Worm (Caenorhabditis elegans) whole organism, L3 larva: ENCODE results near the gene famp-1.

Source experiments
- R02D3.7 ChIP-seq: fragments of 150-350 bp; optimal IDR thresholded peaks from 2 replicates; lab custom pipeline; 2014; ENCODE audit warnings: missing biosample characterization, missing genetic modification characterization
- ZK546.5 ChIP-seq: sonication (generic microtip); optimal IDR thresholded peaks from 2 replicates; lab custom pipeline; 2017; ENCODE audit warnings: missing biosample characterization, missing genetic modification characterization
- ama-1 ChIP-seq: fragments of 150-350 bp; optimal IDR thresholded peaks from 2 replicates; lab custom pipeline; 2018
- ceh-28 ChIP-seq: fragments of 150-350 bp; optimal IDR thresholded peaks from 2 replicates; lab custom pipeline; 2014; ENCODE audit warnings: missing biosample characterization, missing genetic modification reagents, missing genetic modification characterization
- ceh-82 ChIP-seq: fragments of 150-350 bp; optimal IDR thresholded peaks from 2 replicates; lab custom pipeline; 2014; ENCODE audit warnings: missing biosample characterization, missing genetic modification characterization
- daf-12 ChIP-seq: fragments of 150-350 bp; optimal IDR thresholded peaks from 2 replicates; lab custom pipeline; 2014; ENCODE audit warnings: missing biosample characterization, missing genetic modification reagents, missing genetic modification characterization
- egl-27 ChIP-seq: sonication (generic microtip); optimal IDR thresholded peaks from 4 replicates; lab custom pipeline; 2017; ENCODE audit warnings: missing biosample characterization, missing genetic modification reagents, missing genetic modification characterization
- egl-5 ChIP-seq: fragments of 150-350 bp; optimal IDR thresholded peaks from 2 replicates; lab custom pipeline; 2017; ENCODE audit warnings: missing biosample characterization, missing genetic modification reagents, missing genetic modification characterization, inconsistent platforms
- elt-1 ChIP-seq: fragments of 150-350 bp; optimal IDR thresholded peaks from 2 replicates; lab custom pipeline; 2014; ENCODE audit warnings: missing biosample characterization, missing genetic modification characterization
- elt-2 ChIP-seq: sonication (generic microtip); optimal IDR thresholded peaks from 2 replicates; lab custom pipeline; 2016; ENCODE audit warnings: missing genetic modification reagents, mild to moderate bottlenecking, missing genetic modification characterization, missing compliant biosample characterization
- eor-1 ChIP-seq, 2 experiments: fragments of 150-350 bp; optimal IDR thresholded peaks; 2 replicates each; lab custom pipeline; 2014 to 2018; ENCODE audit warnings: missing biosample characterization in 2 of 2, missing genetic modification characterization in 2 of 2
- fkh-10 ChIP-seq: sonication (generic microtip); optimal IDR thresholded peaks from 2 replicates; lab custom pipeline; 2017; ENCODE audit warnings: missing biosample characterization, missing genetic modification reagents, missing genetic modification characterization
- fkh-2 ChIP-seq: fragments of 150-350 bp; optimal IDR thresholded peaks from 2 replicates; lab custom pipeline; 2014; ENCODE audit warnings: missing biosample characterization, missing genetic modification reagents, missing genetic modification characterization
- fos-1 ChIP-seq: fragments of 150-350 bp; optimal IDR thresholded peaks from 2 replicates; lab custom pipeline; 2014; ENCODE audit warnings: missing biosample characterization, missing genetic modification characterization
- hmg-11 ChIP-seq: sonication (generic microtip); optimal IDR thresholded peaks from 2 replicates; lab custom pipeline; 2016; ENCODE audit warnings: missing genetic modification characterization, missing compliant biosample characterization
- jun-1 ChIP-seq: fragments of 150-350 bp; optimal IDR thresholded peaks from 2 replicates; lab custom pipeline; 2014; ENCODE audit warnings: missing biosample characterization, missing genetic modification reagents, missing genetic modification characterization
- lin-15B ChIP-seq: fragments of 150-350 bp; optimal IDR thresholded peaks from 2 replicates; lab custom pipeline; 2014; ENCODE audit warnings: missing biosample characterization, missing genetic modification characterization
- lin-39 ChIP-seq: fragments of 150-350 bp; optimal IDR thresholded peaks from 2 replicates; lab custom pipeline; 2018; ENCODE audit warnings: missing biosample characterization, missing genetic modification reagents, missing genetic modification characterization
- nfya-1 ChIP-seq: sonication (generic microtip); optimal IDR thresholded peaks from 2 replicates; lab custom pipeline; 2017; ENCODE audit warnings: missing genetic modification characterization, mild to moderate bottlenecking, missing compliant biosample characterization, antibody characterized with exemption, moderate library complexity; ENCODE audit not compliant: insufficient read depth
- nhr-11 ChIP-seq: fragments of 150-350 bp; optimal IDR thresholded peaks from 2 replicates; lab custom pipeline; 2014; ENCODE audit warnings: missing biosample characterization, missing genetic modification characterization
- nhr-12 ChIP-seq: fragments of 150-350 bp; optimal IDR thresholded peaks from 2 replicates; lab custom pipeline; 2014; ENCODE audit warnings: missing biosample characterization, missing genetic modification characterization
- nhr-23 ChIP-seq: fragments of 150-350 bp; optimal IDR thresholded peaks from 2 replicates; lab custom pipeline; 2014; ENCODE audit warnings: missing biosample characterization, missing genetic modification reagents, missing genetic modification characterization
- nhr-237 ChIP-seq: fragments of 150-350 bp; optimal IDR thresholded peaks from 2 replicates; lab custom pipeline; 2014; ENCODE audit warnings: missing biosample characterization, missing genetic modification characterization
- nhr-25 ChIP-seq: sonication (generic microtip); optimal IDR thresholded peaks from 2 replicates; lab custom pipeline; 2017; ENCODE audit warnings: missing biosample characterization, missing genetic modification characterization
- nhr-28 ChIP-seq: fragments of 150-350 bp; optimal IDR thresholded peaks from 2 replicates; lab custom pipeline; 2014; ENCODE audit warnings: missing biosample characterization, missing genetic modification characterization
- nhr-43 ChIP-seq: sonication (generic microtip); optimal IDR thresholded peaks from 2 replicates; lab custom pipeline; 2016; ENCODE audit warnings: mild to moderate bottlenecking, missing genetic modification characterization, missing compliant biosample characterization; ENCODE audit not compliant: poor library complexity, severe bottlenecking
- nhr-76 ChIP-seq: fragments of 150-350 bp; sonication (generic microtip); optimal IDR thresholded peaks from 5 replicates; lab custom pipeline; 2014; ENCODE audit warnings: missing biosample characterization, missing genetic modification characterization
- pha-4 ChIP-seq: fragments of 150-350 bp; optimal IDR thresholded peaks from 2 replicates; lab custom pipeline; 2014; ENCODE audit warnings: missing biosample characterization, missing genetic modification reagents, missing genetic modification characterization
- pqm-1 ChIP-seq: fragments of 150-350 bp; optimal IDR thresholded peaks from 2 replicates; lab custom pipeline; 2017; ENCODE audit warnings: missing biosample characterization, missing genetic modification characterization, inconsistent platforms
- sea-2 ChIP-seq: fragments of 150-350 bp; sonication (generic microtip); optimal IDR thresholded peaks from 4 replicates; lab custom pipeline; 2014; ENCODE audit warnings: missing biosample characterization, missing genetic modification reagents, missing genetic modification characterization
- skn-1 ChIP-seq: fragments of 150-350 bp; optimal IDR thresholded peaks from 2 replicates; lab custom pipeline; 2014; ENCODE audit warnings: missing biosample characterization, missing genetic modification characterization
- snpc-4 ChIP-seq: fragments of 150-350 bp; optimal IDR thresholded peaks from 2 replicates; lab custom pipeline; 2014; ENCODE audit warnings: missing biosample characterization, missing genetic modification characterization
- tbx-2 ChIP-seq: sonication (generic microtip); optimal IDR thresholded peaks from 2 replicates; lab custom pipeline; 2016; ENCODE audit warnings: mild to moderate bottlenecking, missing genetic modification characterization, missing compliant biosample characterization
- unc-39 ChIP-seq: sonication (generic microtip); optimal IDR thresholded peaks from 4 replicates; lab custom pipeline; 2017; ENCODE audit warnings: missing biosample characterization, missing genetic modification characterization
- unc-62 ChIP-seq: fragments of 150-350 bp; sonication (generic microtip); optimal IDR thresholded peaks from 4 replicates; lab custom pipeline; 2014; ENCODE audit warnings: missing biosample characterization, missing genetic modification reagents, missing genetic modification characterization
- zag-1 ChIP-seq: fragments of 150-350 bp; optimal IDR thresholded peaks from 2 replicates; lab custom pipeline; 2014; ENCODE audit warnings: missing biosample characterization, missing genetic modification characterization
- ztf-11 ChIP-seq: fragments of 150-350 bp; optimal IDR thresholded peaks from 2 replicates; lab custom pipeline; 2014; ENCODE audit warnings: missing biosample characterization, missing genetic modification characterization
- ztf-4 ChIP-seq: fragments of 150-350 bp; optimal IDR thresholded peaks from 2 replicates; lab custom pipeline; 2014; ENCODE audit warnings: missing biosample characterization, missing genetic modification characterization

Gene famp-1

DNA sequence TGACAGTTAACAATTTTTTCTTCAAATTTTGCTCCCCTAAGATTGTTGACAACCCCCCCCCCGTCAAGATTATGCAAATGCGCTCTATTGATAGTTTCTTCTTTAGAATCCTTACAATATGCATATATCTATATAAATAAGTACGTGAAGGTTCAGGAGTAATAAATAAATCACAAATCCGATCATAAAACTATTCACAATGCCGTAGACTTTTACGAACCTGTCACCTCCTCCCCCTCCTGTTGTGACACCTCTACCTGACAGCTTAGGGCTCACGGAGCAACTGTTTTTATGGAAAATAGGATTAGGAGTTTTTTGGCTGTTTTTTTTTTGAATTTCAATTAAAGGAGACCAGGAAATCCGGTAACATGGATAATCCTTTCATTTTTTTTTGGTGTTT is 28.7 kb upstream of the famp-1 start:
- TF ChIP-seq ztf-11 (tag; lab: Kevin White, UChicago) (no peak), nhr-237 (no peak), pha-4 (tag; lab: Kevin White, UChicago) (no peak), egl-27 (tag; lab: Kevin White, UChicago) (no peak), R02D3.7 (tag; lab: Kevin White, UChicago) (no peak), sea-2 (GFP tag; lab: Kevin White, UChicago) (no peak), snpc-4 (tag; lab: Kevin White, UChicago) (no peak), nhr-23 (no peak), nhr-28 (tag; lab: Kevin White, UChicago) (no peak), elt-1 (tag; lab: Kevin White, UChicago) (no peak), unc-62 (GFP tag; lab: Kevin White, UChicago) (no peak), hmg-11 (tag; lab: Kevin White, UChicago) (no peak), ztf-4 (tag; lab: Kevin White, UChicago) (no peak)

DNA sequence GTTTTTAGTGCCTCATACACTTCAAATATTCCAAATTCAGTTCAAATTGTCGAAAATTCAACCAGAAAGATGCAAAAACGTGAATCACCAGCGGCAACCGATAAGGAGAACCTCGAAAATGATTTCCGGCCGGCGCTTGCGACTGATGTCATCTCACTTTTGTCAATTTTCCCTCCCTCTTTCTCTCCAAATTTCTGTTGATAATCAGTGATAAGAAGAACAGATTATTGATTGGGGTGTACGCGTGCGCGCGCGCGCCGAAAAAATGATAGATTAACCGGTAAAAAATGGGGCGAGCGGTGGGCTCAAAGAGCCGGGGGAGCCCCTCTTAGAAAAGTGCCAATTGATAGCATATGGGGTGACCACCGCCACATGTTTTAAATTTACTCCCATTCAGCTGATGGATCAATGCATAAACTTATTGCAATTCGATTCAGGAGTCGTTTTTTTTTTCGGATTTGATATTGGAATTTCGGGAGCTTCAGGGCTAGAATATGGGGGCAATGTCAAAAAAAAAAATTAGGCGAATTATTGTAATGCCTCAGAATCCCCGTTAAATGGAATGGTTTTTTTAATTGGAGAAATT is 21.1 kb upstream of the famp-1 start:
- TF ChIP-seq nhr-76 (no peak), eor-1 (tag; optimal IDR thresholded peaks at IDR 0.05; lab: Kevin White, UChicago) (no peak), pqm-1 (tag; lab: Kevin White, UChicago) (peak; percentile 83), nhr-28 (tag; lab: Kevin White, UChicago) (no peak), pha-4 (tag; lab: Kevin White, UChicago) (no peak), ZK546.5 (no peak), fkh-2 (tag; lab: Kevin White, UChicago) (no peak), nhr-43 (no peak), ceh-28 (tag; lab: Kevin White, UChicago) (no peak), ceh-82 (tag; lab: Kevin White, UChicago) (no peak), fos-1 (tag; lab: Kevin White, UChicago) (no peak), egl-5 (tag; lab: Kevin White, UChicago) (no peak), zag-1 (no peak), R02D3.7 (tag; lab: Kevin White, UChicago) (no peak), elt-2 (tag; lab: Kevin White, UChicago) (peak; percentile 90), nhr-23 (no peak), lin-39 (tag; lab: Kevin White, UChicago) (no peak), nhr-11 (tag; lab: Kevin White, UChicago) (no peak), lin-15B (tag; lab: Kevin White, UChicago) (no peak), jun-1 (tag; lab: Kevin White, UChicago) (peak; percentile 36), unc-39 (no peak), ztf-4 (tag; lab: Kevin White, UChicago) (no peak), nhr-25 (no peak)

DNA sequence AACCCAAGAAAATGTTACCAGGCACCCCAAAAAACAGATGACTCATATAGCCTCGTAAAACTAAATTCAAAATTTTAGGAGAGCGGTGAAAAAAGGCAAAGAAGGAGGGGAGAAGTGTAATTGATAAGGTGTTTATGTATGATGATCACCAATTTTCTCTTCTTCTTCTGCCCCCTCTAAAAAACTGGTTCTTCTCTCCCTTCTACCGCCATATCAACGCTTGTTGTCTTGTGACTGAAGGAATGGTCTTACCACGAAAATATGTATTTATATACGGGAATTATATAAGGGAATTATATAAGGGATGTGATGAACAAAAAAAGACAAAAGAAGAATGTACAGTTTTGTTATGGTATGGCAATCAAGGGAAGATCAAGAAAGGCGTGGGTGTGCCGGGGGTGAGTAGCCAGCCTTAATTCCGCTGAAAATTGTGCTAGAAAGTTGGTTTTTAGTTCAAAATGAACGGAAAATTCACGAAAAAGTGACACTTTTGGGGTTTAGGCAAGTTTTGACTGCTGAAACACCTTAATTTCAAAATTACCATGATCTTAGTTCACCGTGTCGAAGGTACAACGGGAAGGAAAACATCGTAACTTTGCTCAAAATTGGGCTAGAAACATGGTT is 18.0 kb upstream of the famp-1 start:
- TF ChIP-seq daf-12 (tag; lab: Kevin White, UChicago) (no peak), nhr-12 (no peak), ztf-11 (tag; lab: Kevin White, UChicago) (no peak), tbx-2 (no peak), nhr-43 (peak; percentile 65), pqm-1 (tag; lab: Kevin White, UChicago) (peak; percentile 86), elt-2 (tag; lab: Kevin White, UChicago) (peak; percentile 83), nhr-25 (peak; percentile 55), fkh-10 (GFP tag; lab: Kevin White, UChicago) (no peak), nhr-11 (tag; lab: Kevin White, UChicago) (no peak), snpc-4 (tag; lab: Kevin White, UChicago) (peak; percentile 18), ceh-28 (tag; lab: Kevin White, UChicago) (peak; percentile 4), skn-1 (tag; lab: Kevin White, UChicago) (no peak), ama-1 (lab: Kevin White, UChicago) (peak; percentile 60), pha-4 (tag; lab: Kevin White, UChicago) (peak; percentile 30), jun-1 (tag; lab: Kevin White, UChicago) (peak; percentile 64), sea-2 (GFP tag; lab: Kevin White, UChicago) (no peak), nfya-1 (tag; lab: Kevin White, UChicago) (peak; percentile 16), nhr-23 (peak; percentile 87)
- TF ChIP-seq, all 47 proteins: peak for 11
